Fruit fly (Drosophila melanogaster): ENCODE data around the gene exex.

dm6 chr3L:7984623-7985237, 36.7 kb downstream of the exex start:
- TF ChIP-seq OdsH (GFP tag; optimal IDR thresholded peaks at IDR 0.05) (no peak), Met (GFP tag; optimal IDR thresholded peaks at IDR 0.05) (no peak), CG9139 (GFP tag; optimal IDR thresholded peaks at IDR 0.05) (no peak), Blimp-1 (GFP tag; optimal IDR thresholded peaks at IDR 0.05) (no peak), CG34406 (GFP tag; optimal IDR thresholded peaks at IDR 0.05) (no peak), CG32006 (GFP tag; optimal IDR thresholded peaks at IDR 0.05) (no peak), Sox15 (GFP tag; optimal IDR thresholded peaks at IDR 0.05) (no peak), CG8319 (GFP tag; optimal IDR thresholded peaks at IDR 0.05) (no peak), CG11294 (GFP tag; IDR thresholded peaks at IDR 0.05) (no peak), eg (GFP tag; IDR thresholded peaks at IDR 0.05) (no peak), Hr39 (GFP tag; optimal IDR thresholded peaks at IDR 0.05) (no peak)
